Worm (Caenorhabditis elegans) whole organism, mixed stage, embryonic: ENCODE data around the gene clec-198.

Source experiments
- ces-1 ChIP-seq: fragments of 150-350 bp; optimal IDR thresholded peaks from 2 replicates; lab custom pipeline; 2014; ENCODE audit warnings: missing biosample characterization, missing genetic modification reagents, missing genetic modification characterization
- mep-1 ChIP-seq: fragments of 150-350 bp; optimal IDR thresholded peaks from 2 replicates; lab custom pipeline; 2017; ENCODE audit warnings: missing biosample characterization, missing genetic modification reagents, missing genetic modification characterization, inconsistent platforms
- nhr-12 ChIP-seq: fragments of 150-350 bp; optimal IDR thresholded peaks from 2 replicates; lab custom pipeline; 2014; ENCODE audit warnings: missing biosample characterization, missing genetic modification characterization
- nhr-28 ChIP-seq: fragments of 150-350 bp; optimal IDR thresholded peaks from 2 replicates; lab custom pipeline; 2014; ENCODE audit warnings: missing biosample characterization, missing genetic modification characterization
- snpc-4 ChIP-seq: fragments of 150-350 bp; optimal IDR thresholded peaks from 2 replicates; lab custom pipeline; 2014; ENCODE audit warnings: missing biosample characterization, missing genetic modification characterization

- TF ChIP-seq mep-1 (tag; lab: Kevin White, UChicago) (no peak), nhr-12 (no peak), ces-1 (GFP tag; lab: Kevin White, UChicago) (no peak), snpc-4 (tag; lab: Kevin White, UChicago) (no peak), nhr-28 (tag; lab: Kevin White, UChicago) (no peak)
These were observed 20.3 kb downstream of the clec-198 start, which contains the start of gene zipt-17 for ce11 chrIV:17367294-17367693.
